Fruit fly (Drosophila melanogaster) whole organism, adult: ENCODE results near the gene Cpr65Aw.

Experiments used
- CG11617 ChIP-seq: fragments of 200-800 bp; sonication (Bioruptor generic); optimal IDR thresholded peaks from 2 replicates; lab custom pipeline; 2017; ENCODE audit warnings: mild to moderate bottlenecking, missing biosample characterization, missing genetic modification reagents, missing genetic modification characterization
- CG12768 ChIP-seq: fragments of 200-800 bp; sonication (Bioruptor generic); optimal IDR thresholded peaks from 2 replicates; lab custom pipeline; 2017; ENCODE audit warnings: missing biosample characterization, missing genetic modification characterization, mild to moderate bottlenecking, moderate library complexity, missing genetic modification reagents
- CG14711 ChIP-seq: fragments of 200-800 bp; sonication (Bioruptor generic); optimal IDR thresholded peaks from 2 replicates; lab custom pipeline; 2018; ENCODE audit warnings: missing biosample characterization, mild to moderate bottlenecking, missing genetic modification characterization, moderate library complexity
- CG1620 ChIP-seq: fragments of 200-800 bp; sonication (Bioruptor generic); optimal IDR thresholded peaks from 2 replicates; lab custom pipeline; 2016; ENCODE audit warnings: missing biosample characterization, missing genetic modification characterization
- CG33017 ChIP-seq: fragments of 200-800 bp; sonication (Bioruptor generic); optimal IDR thresholded peaks from 2 replicates; lab custom pipeline; 2018; ENCODE audit warnings: missing biosample characterization, mild to moderate bottlenecking, missing genetic modification characterization, moderate library complexity
- CG5204 ChIP-seq: fragments of 200-800 bp; sonication (Bioruptor generic); optimal IDR thresholded peaks from 2 replicates; lab custom pipeline; 2016; ENCODE audit warnings: missing biosample characterization, missing genetic modification characterization
- CG7045 ChIP-seq: fragments of 200-800 bp; sonication (Bioruptor generic); optimal IDR thresholded peaks from 2 replicates; lab custom pipeline; 2017; ENCODE audit warnings: missing biosample characterization, mild to moderate bottlenecking, missing genetic modification characterization
- CG7101 ChIP-seq: fragments of 200-800 bp; sonication (Bioruptor generic); optimal IDR thresholded peaks from 2 replicates; lab custom pipeline; 2018; ENCODE audit warnings: missing biosample characterization, mild to moderate bottlenecking, missing genetic modification characterization, moderate library complexity
- Clk ChIP-seq: fragments of 200-800 bp; sonication (Bioruptor generic); optimal IDR thresholded peaks from 2 replicates; lab custom pipeline; 2017; ENCODE audit warnings: missing biosample characterization, missing genetic modification characterization
- Crg-1 ChIP-seq: fragments of 200-800 bp; sonication (Bioruptor generic); optimal IDR thresholded peaks from 2 replicates; lab custom pipeline; 2016; ENCODE audit warnings: missing biosample characterization, missing genetic modification characterization
- Hr96 ChIP-seq: fragments of 200-800 bp; sonication (Bioruptor generic); optimal IDR thresholded peaks from 2 replicates; lab custom pipeline; 2016; ENCODE audit warnings: missing biosample characterization, missing genetic modification characterization
- Mnt ChIP-seq: fragments of 200-800 bp; sonication (Bioruptor generic); optimal IDR thresholded peaks from 2 replicates; lab custom pipeline; 2016; ENCODE audit warnings: missing biosample characterization, mild to moderate bottlenecking, missing genetic modification characterization
- bab1 ChIP-seq: fragments of 200-800 bp; sonication (Bioruptor generic); optimal IDR thresholded peaks from 3 replicates; lab custom pipeline; 2019; ENCODE audit warnings: missing biosample characterization, mild to moderate bottlenecking, missing genetic modification characterization, moderate library complexity
- cic ChIP-seq: fragments of 200-800 bp; sonication (Bioruptor generic); optimal IDR thresholded peaks from 2 replicates; lab custom pipeline; 2017; ENCODE audit warnings: missing biosample characterization, mild to moderate bottlenecking, missing genetic modification characterization, moderate library complexity
- cnc ChIP-seq, 2 experiments: fragments of >200 bp; optimal IDR thresholded peaks; 2 replicates each; lab custom pipeline; 2017
- kay ChIP-seq: fragments of 200-800 bp; sonication (Bioruptor generic); peaks from one replicate; lab custom pipeline; 2016; ENCODE audit warnings: missing biosample characterization, missing genetic modification characterization, borderline replicate concordance
- ovo ChIP-seq: fragments of 200-800 bp; sonication (Bioruptor generic); optimal IDR thresholded peaks from 2 replicates; lab custom pipeline; 2016; ENCODE audit warnings: missing biosample characterization, missing genetic modification characterization
- pad ChIP-seq: fragments of 200-800 bp; sonication (Bioruptor generic); optimal IDR thresholded peaks from 3 replicates; lab custom pipeline; 2017; ENCODE audit warnings: missing biosample characterization, missing genetic modification characterization, mild to moderate bottlenecking, moderate library complexity, missing genetic modification reagents
- tj ChIP-seq: fragments of 200-800 bp; sonication (Bioruptor generic); optimal IDR thresholded peaks from 3 replicates; lab custom pipeline; 2017; ENCODE audit warnings: missing biosample characterization, mild to moderate bottlenecking, missing genetic modification characterization, moderate library complexity
- toe ChIP-seq: fragments of 200-800 bp; sonication (Bioruptor generic); optimal IDR thresholded peaks from 2 replicates; lab custom pipeline; 2016; ENCODE audit warnings: missing biosample characterization, missing genetic modification characterization

Gene Cpr65Aw

DNA sequence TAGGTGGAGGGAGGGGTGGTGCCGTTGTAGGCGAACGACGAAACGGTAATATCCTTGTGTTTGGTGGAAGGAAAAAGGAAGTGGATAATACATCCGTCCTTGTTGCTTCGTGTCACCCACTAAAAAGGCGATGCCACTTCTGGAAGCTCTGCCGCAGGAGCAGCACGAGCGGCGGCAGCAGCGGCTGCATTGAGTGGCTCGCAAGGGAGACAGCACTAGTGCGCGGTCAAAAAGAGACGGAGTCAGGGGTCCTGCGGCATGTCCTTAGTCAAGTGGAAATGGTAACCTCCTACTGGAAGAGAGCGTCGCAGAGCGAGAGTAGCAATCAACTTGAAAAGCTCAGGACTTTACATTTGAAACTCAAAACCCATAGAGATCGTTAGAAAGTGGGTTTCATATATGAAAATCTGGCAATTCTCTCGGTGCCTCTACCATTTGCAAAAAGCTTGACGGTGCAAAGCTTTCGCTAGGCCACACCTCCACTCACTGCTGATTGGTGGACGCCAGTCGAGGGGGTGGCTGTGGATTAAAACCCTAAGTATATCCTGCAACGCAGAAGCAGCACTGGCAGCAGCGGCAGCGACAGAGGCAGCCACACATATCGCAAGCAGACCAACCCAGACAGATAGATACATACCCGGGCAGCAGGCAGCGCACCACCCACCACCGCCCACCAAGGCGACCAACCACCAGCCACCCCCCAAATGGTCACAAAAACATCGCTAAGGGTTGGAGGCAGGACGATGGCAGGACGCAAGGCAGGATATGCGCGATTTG, 31.4 kb downstream of the Cpr65Aw start:
- no peak for TF ChIP-seq Clk (GFP tag; lab: Kevin White, UChicago)
- TF ChIP-seq pad (GFP tag; lab: Kevin White, UChicago) = no peak
- no peak for TF ChIP-seq CG11617 (GFP tag; lab: Kevin White, UChicago)
- TF ChIP-seq CG5204 (GFP tag; lab: Kevin White, UChicago) = no peak
- TF ChIP-seq toe (GFP tag; lab: Kevin White, UChicago) = no peak
- no peak for TF ChIP-seq CG1620
- no peak for TF ChIP-seq Mnt (GFP tag; lab: Kevin White, UChicago)
- TF ChIP-seq cnc (optimal IDR thresholded peaks at IDR 0.05; lab: Kevin White, UChicago) = no peak
- TF ChIP-seq CG7045 (GFP tag; lab: Kevin White, UChicago) = no peak
- no peak for TF ChIP-seq Hr96 (GFP tag; lab: Kevin White, UChicago)
- TF ChIP-seq CG7101 (tag; lab: Kevin White, UChicago) = no peak
- TF ChIP-seq ovo (GFP tag; lab: Kevin White, UChicago) = no peak
- TF ChIP-seq cic (GFP tag; lab: Kevin White, UChicago) = no peak
- TF ChIP-seq Crg-1 (GFP tag; lab: Kevin White, UChicago) = no peak
- no peak for TF ChIP-seq CG12768 (GFP tag; lab: Kevin White, UChicago)
- TF ChIP-seq tj (GFP tag; lab: Kevin White, UChicago) = no peak
- TF ChIP-seq kay (GFP tag; lab: Kevin White, UChicago) = no peak
- no peak for TF ChIP-seq CG33017

DNA sequence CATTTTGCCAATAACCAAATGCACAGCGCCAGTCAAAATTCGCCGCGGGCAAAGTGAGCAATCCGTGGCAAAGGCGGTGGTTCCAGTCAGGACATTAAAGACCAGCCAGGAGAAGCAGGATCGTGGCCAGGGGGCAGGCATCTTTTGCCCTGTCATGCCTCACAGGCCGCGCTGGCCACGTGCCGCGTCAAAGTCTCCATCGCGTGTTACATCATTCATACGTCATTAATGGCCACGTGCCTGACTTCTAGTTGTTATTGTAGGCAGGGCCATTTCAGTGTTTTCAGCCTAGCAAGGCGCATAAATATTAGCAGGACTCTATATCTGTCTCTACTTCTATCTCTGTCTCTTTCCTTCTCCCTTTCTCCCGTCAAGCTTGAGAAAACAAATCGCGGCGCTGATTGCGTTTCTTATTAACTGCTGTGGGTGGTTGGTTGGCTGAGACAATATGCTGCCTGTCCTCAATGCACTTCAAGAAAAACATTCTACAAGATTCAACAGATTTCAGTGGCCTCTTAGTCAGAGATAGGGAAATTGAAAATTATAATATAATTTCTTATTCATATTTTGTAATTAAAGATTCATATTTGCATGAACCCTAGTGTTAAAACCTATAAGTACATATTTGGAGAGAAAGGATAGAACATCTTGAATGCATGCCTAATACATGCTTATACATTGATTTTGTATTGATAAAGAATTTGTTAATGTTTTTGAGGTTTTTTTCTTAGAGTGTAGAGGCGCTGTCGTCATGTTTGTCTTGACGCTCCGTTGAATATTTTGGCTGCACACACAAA, 33.8 kb downstream of the Cpr65Aw start:
- no peak for TF ChIP-seq CG12768 (GFP tag; lab: Kevin White, UChicago)
- TF ChIP-seq tj (GFP tag; lab: Kevin White, UChicago) = no peak
- no peak for TF ChIP-seq CG11617 (GFP tag; lab: Kevin White, UChicago)
- TF ChIP-seq bab1 (GFP tag; lab: Kevin White, UChicago) = no peak
- TF ChIP-seq Crg-1 (GFP tag; lab: Kevin White, UChicago) = no peak
- TF ChIP-seq CG7045 (GFP tag; lab: Kevin White, UChicago) = no peak
- TF ChIP-seq CG1620 = no peak
- no peak for TF ChIP-seq kay (GFP tag; lab: Kevin White, UChicago)
- TF ChIP-seq Mnt (GFP tag; lab: Kevin White, UChicago) = no peak
- TF ChIP-seq CG14711 (tag; lab: Kevin White, UChicago) = no peak
- TF ChIP-seq Clk (GFP tag; lab: Kevin White, UChicago) = no peak
- no peak for TF ChIP-seq CG33017
- TF ChIP-seq toe (GFP tag; lab: Kevin White, UChicago) = no peak

DNA sequence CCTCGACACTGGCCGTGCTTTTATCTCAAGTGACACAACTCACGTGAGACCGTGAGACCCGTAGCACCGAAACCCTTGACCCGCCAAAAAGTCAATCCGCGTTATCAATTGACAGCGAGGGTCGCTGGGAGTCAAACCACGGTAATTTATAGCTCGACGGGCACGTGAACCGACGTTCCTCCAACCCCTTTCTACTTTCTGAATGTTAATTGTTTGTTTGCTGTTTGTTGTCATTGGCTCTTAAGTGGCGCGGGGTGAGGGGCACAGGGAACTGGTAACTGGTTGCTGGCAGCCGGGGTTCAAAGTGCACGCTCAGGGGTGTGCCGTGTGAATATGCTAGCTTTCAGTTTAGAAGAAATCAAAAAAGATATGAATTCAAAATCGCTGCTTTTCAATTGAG, 35.5 kb downstream of the Cpr65Aw start:
- TF ChIP-seq Mnt (GFP tag; lab: Kevin White, UChicago) (no peak), ovo (GFP tag; lab: Kevin White, UChicago) (no peak), tj (GFP tag; lab: Kevin White, UChicago) (no peak), CG7045 (GFP tag; lab: Kevin White, UChicago) (no peak), cic (GFP tag; lab: Kevin White, UChicago) (no peak), pad (GFP tag; lab: Kevin White, UChicago) (no peak), kay (GFP tag; lab: Kevin White, UChicago) (no peak), cnc (optimal IDR thresholded peaks at IDR 0.05; lab: Kevin White, UChicago) (no peak), CG1620 (no peak), CG7101 (tag; lab: Kevin White, UChicago) (no peak), CG11617 (GFP tag; lab: Kevin White, UChicago) (no peak), Crg-1 (GFP tag; lab: Kevin White, UChicago) (no peak), CG12768 (GFP tag; lab: Kevin White, UChicago) (no peak), Hr96 (GFP tag; lab: Kevin White, UChicago) (no peak), toe (GFP tag; lab: Kevin White, UChicago) (no peak), CG5204 (GFP tag; lab: Kevin White, UChicago) (no peak), CG33017 (no peak), bab1 (GFP tag; lab: Kevin White, UChicago) (no peak), CG14711 (tag; lab: Kevin White, UChicago) (no peak), Clk (GFP tag; lab: Kevin White, UChicago) (no peak)

DNA sequence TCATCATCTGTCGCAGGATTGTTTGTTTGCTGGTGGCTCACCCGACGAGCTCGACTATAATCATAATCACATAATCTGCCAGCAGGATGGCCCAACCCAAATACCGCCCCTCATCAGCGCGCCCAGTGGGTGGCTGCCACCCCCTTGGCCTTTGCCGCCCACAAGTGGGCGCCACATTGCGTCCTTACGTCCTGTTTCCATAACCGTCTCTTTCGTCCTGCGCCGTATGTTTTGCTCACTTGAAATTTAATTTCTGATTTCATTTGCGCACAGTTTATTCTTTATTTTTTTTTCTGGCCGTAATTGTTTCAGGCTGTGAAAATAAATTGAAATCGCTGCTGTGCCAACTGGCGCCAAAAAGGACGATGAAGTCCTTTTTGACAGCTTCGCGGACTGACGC, 36.8 kb downstream of the Cpr65Aw start:
- no peak for TF ChIP-seq CG5204 (GFP tag; lab: Kevin White, UChicago)
- no peak for TF ChIP-seq cic (GFP tag; lab: Kevin White, UChicago)
- no peak for TF ChIP-seq Hr96 (GFP tag; lab: Kevin White, UChicago)

DNA sequence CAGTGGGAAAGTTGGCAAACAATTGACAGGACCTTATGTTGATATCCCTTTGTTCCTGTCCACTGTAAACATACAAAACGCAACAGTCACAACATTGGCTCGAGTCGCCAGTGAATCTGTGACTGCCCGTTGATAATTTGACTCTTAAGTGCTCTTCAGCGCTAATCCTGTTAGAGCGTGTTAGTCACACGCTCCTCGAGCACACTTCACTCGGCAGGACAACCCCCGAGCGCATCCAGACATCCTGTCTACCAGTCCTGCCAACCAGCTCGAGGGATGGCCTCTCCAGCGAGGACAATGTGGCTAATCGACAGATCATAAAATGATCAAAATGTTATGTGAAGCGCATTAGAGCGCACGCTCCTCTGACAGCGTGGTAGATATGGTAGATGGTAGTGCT, 37.7 kb downstream of the Cpr65Aw start:
- TF ChIP-seq pad (GFP tag; lab: Kevin White, UChicago) = no peak
- no peak for TF ChIP-seq ovo (GFP tag; lab: Kevin White, UChicago)
- no peak for TF ChIP-seq CG12768 (GFP tag; lab: Kevin White, UChicago)
- TF ChIP-seq cic (GFP tag; lab: Kevin White, UChicago) = no peak
- TF ChIP-seq Hr96 (GFP tag; lab: Kevin White, UChicago) = no peak
- no peak for TF ChIP-seq cnc (optimal IDR thresholded peaks at IDR 0.05; lab: Kevin White, UChicago)
- TF ChIP-seq Mnt (GFP tag; lab: Kevin White, UChicago) = no peak
- TF ChIP-seq CG1620 = no peak
- no peak for TF ChIP-seq tj (GFP tag; lab: Kevin White, UChicago)
- no peak for TF ChIP-seq Clk (GFP tag; lab: Kevin White, UChicago)
- TF ChIP-seq Crg-1 (GFP tag; lab: Kevin White, UChicago) = no peak
